Worm (Caenorhabditis elegans) whole organism, late embryonic: Measurements from ENCODE around the gene C26B9.1.

Experiments used
- C38D4.7 ChIP-seq: fragments of 200-800 bp; sonication (Bioruptor generic); optimal IDR thresholded peaks from 2 replicates; lab custom pipeline; 2018; ENCODE audit warnings: mild to moderate bottlenecking, missing genetic modification characterization, moderate library complexity, missing compliant biosample characterization
- elt-4 ChIP-seq: sonication (generic microtip); optimal IDR thresholded peaks from 2 replicates; lab custom pipeline; 2016; ENCODE audit warnings: missing genetic modification characterization, missing compliant biosample characterization
- fax-1 ChIP-seq: sonication (generic microtip); optimal IDR thresholded peaks from 2 replicates; lab custom pipeline; 2016; ENCODE audit warnings: missing genotype, missing genetic modification characterization, missing compliant biosample characterization
- pqm-1 ChIP-seq: sonication (generic microtip); optimal IDR thresholded peaks from 2 replicates; lab custom pipeline; 2016; ENCODE audit warnings: missing genetic modification characterization, missing compliant biosample characterization
- rnt-1 ChIP-seq: sonication (generic microtip); optimal IDR thresholded peaks from 2 replicates; lab custom pipeline; 2016; ENCODE audit warnings: missing genetic modification characterization, missing compliant biosample characterization
- tbx-2 ChIP-seq: sonication (generic microtip); optimal IDR thresholded peaks from 2 replicates; lab custom pipeline; 2016; ENCODE audit warnings: missing genetic modification characterization, missing compliant biosample characterization
- unc-42 ChIP-seq: sonication (generic microtip); optimal IDR thresholded peaks from 2 replicates; lab custom pipeline; 2016; ENCODE audit warnings: missing genotype, missing genetic modification characterization, missing compliant biosample characterization

DNA sequence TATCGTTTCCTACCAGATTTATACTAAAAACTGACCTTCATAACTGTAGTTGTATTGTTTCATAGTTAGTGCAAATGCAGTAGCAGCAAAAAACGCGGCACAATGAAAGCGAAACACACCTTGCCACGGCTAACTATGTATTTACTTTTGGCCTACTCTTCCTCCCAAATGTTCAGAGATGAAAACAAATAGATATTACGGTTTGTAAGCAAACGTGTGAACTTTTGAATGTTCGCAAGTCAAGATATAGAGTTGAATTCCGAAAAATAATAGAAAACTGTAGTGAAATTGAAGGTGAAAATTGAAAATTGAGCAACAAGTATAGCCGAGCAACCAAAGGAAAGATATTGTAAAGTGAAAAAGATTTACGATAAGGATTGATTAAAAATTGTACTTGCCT is 19.8 kb downstream of the C26B9.1 start, which contains the start of gene chtl-1:
- TF ChIP-seq unc-42 (no peak), rnt-1 (tag; lab: Kevin White, UChicago) (no peak), C38D4.7 (GFP tag; lab: Kevin White, UChicago) (no peak), elt-4 (tag; lab: Kevin White, UChicago) (no peak), tbx-2 (tag; lab: Kevin White, UChicago) (no peak), fax-1 (tag; lab: Kevin White, UChicago) (no peak), pqm-1 (no peak)
